Worm (Caenorhabditis elegans): Measurements from ENCODE around the gene tps-1.
A peak's percentile ranks its signal among the peaks of the same experiment; 100 is the strongest.

DNA sequence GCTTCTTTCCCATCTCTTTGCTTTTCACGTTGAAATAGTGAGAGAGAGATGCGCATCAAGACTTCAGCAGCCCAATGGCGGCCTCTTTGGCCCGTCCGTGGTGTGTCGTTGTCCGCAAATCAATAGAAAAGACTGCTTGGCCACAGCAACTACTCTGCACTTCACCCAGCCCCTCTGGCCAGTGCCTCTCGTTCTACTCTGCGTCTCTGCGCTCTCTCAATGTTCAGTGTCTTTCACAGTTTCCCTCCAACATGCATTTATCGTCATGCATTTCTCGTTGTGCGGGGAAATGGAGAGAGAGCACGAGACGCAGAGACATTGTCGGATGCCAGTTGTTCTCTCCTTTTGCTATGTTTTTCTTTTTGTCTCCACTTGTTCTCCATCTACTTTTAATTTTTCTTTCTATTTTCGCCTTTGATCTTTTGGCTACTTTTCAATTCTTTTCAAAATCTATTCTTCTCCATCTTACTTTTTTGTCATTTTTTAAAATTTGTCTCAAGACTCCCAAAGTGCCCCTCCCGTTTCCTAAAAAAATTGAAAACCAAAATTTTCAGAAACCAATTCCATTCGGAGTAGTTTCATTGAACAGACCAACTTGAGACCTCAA, 39.3 kb upstream of the tps-1 start, which contains the start of gene nhr-1:
- no peak for TF ChIP-seq D2030.7 (GFP tag; IDR thresholded peaks at IDR 0.05)
- TF ChIP-seq let-607 (tag; optimal IDR thresholded peaks at IDR 0.05): peak; percentile 31 to 64
- TF ChIP-seq hmg-1.2 (GFP tag; IDR thresholded peaks at IDR 0.05): peak; percentile 86
- no peak for TF ChIP-seq F57A8.1 (GFP tag; optimal IDR thresholded peaks at IDR 0.05)
- no peak for TF ChIP-seq attf-6 (GFP tag; IDR thresholded peaks at IDR 0.05)
- TF ChIP-seq F55B11.4 (tag; optimal IDR thresholded peaks at IDR 0.05; ENCODE audit: borderline replicate concordance, insufficient read depth): no peak

Measured in whole organism, young adult.